Fruit fly (Drosophila melanogaster) whole organism, pupa: ENCODE data around the gene Ptip.

Experiments used
- CG12605 ChIP-seq: fragments of 200-800 bp; sonication (Bioruptor generic); IDR thresholded peaks from 2 replicates; pipeline ENCODE4 v1.3.6; 2022; ENCODE audit warnings: missing biosample characterization, missing genetic modification characterization
- CG13204 ChIP-seq: fragments of 200-800 bp; sonication (Bioruptor generic); optimal IDR thresholded peaks from 2 replicates; lab custom pipeline; 2018; ENCODE audit warnings: missing biosample characterization, mild to moderate bottlenecking, missing genetic modification characterization, moderate library complexity

DNA sequence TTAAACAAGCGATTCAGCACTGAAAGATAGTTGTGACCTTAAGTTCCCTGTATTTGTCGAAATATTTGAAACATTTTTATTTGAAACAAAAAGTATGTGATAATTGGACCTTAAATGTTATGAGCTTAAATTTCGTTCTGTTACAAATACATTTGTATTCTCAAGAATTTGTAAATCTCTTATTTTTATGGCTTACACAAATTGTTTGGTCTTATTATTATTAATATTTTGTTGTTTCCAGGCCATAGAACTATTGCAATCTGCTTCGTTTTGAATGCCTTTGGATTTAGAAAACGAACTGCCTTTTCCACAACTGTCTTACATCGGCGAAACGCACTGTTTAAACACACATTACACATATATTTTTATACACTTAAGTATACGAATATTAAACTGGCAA lies 5.6 kb upstream of the Ptip start, which contains the start of gene CG6661:
- TF ChIP-seq CG13204 (GFP tag; lab: Kevin White, UChicago) (no peak), CG12605 (GFP tag; lab: Robert Waterston, UW) (no peak)
